Worm (Caenorhabditis elegans) whole organism, midembryonic: ENCODE results near the gene skpo-2.

ENCODE experiments used
- T22C8.4 ChIP-seq: fragments of 200-800 bp; sonication (Bioruptor generic); IDR thresholded peaks from 2 replicates; pipeline ENCODE4 v1.3.6; 2022; ENCODE audit warnings: missing genetic modification characterization, missing compliant biosample characterization
- cog-1 ChIP-seq: sonication (generic microtip); optimal IDR thresholded peaks from 2 replicates; lab custom pipeline; 2016; ENCODE audit warnings: missing genetic modification characterization, missing compliant biosample characterization
- flt-1 ChIP-seq: fragments of 200-800 bp; sonication (Bioruptor generic); IDR thresholded peaks from 2 replicates; pipeline ENCODE4 v1.3.6; 2022; ENCODE audit warnings: missing genetic modification characterization, missing compliant biosample characterization
- klf-2 ChIP-seq: fragments of 200-800 bp; sonication (Bioruptor generic); conservative IDR thresholded peaks from 2 replicates; pipeline ENCODE4 v1.3.6; 2022; ENCODE audit warnings: missing genetic modification reagents, missing genetic modification characterization, missing compliant biosample characterization
- med-1 ChIP-seq: sonication (generic microtip); optimal IDR thresholded peaks from 2 replicates; lab custom pipeline; 2017; ENCODE audit warnings: missing genetic modification characterization, mild to moderate bottlenecking, missing compliant biosample characterization, antibody characterized with exemption, missing genetic modification reagents; ENCODE audit not compliant: insufficient read depth
- ref-1 ChIP-seq: fragments of 200-800 bp; sonication (Bioruptor generic); conservative IDR thresholded peaks from 2 replicates; pipeline ENCODE4 v1.3.6; 2022; ENCODE audit warnings: missing genetic modification reagents, missing genetic modification characterization, missing compliant biosample characterization
- tab-1 ChIP-seq: fragments of 200-800 bp; sonication (Bioruptor generic); IDR thresholded peaks from 2 replicates; pipeline ENCODE4 v1.3.6; 2022; ENCODE audit warnings: missing genetic modification characterization, missing compliant biosample characterization
- ztf-23 ChIP-seq: fragments of 200-800 bp; sonication (Bioruptor generic); IDR thresholded peaks from 2 replicates; pipeline ENCODE4 v1.3.6; 2022; ENCODE audit warnings: missing genetic modification reagents, missing genetic modification characterization, missing compliant biosample characterization
- ztf-29 ChIP-seq: fragments of 200-800 bp; sonication (Bioruptor generic); IDR thresholded peaks from 2 replicates; pipeline ENCODE4 v1.3.6; 2022; ENCODE audit warnings: missing genetic modification reagents, missing genetic modification characterization, missing compliant biosample characterization

The skpo-2 gene

ce11 chrII:3447906-3448305 lies 11.6 kb upstream of the skpo-2 start, which contains the start of gene C16C8.21:
Gene C16C8.21, plus strand, starts transcription at chrII:3448206.
- no peak for TF ChIP-seq flt-1 (GFP tag; lab: Robert Waterston, UW)
- no peak for TF ChIP-seq cog-1 (tag; lab: Kevin White, UChicago)
- no peak for TF ChIP-seq ztf-29 (GFP tag; lab: Robert Waterston, UW)
- no peak for TF ChIP-seq ztf-23 (GFP tag; lab: Robert Waterston, UW)

ce11 chrII:3446647-3447046 lies 10.3 kb upstream of the skpo-2 start, which contains the start of the genes C16C8.20 and gldi-6:
Gene C16C8.20, plus strand, starts transcription at chrII:3446947.
Gene gldi-6, plus strand, starts transcription at chrII:3446947.
- TF ChIP-seq ztf-23 (GFP tag; lab: Robert Waterston, UW): no peak
- TF ChIP-seq T22C8.4: no peak
- no peak for TF ChIP-seq med-1 (GFP tag; lab: Kevin White, UChicago)
- TF ChIP-seq cog-1 (tag; lab: Kevin White, UChicago): no peak
- no peak for TF ChIP-seq tab-1 (GFP tag; lab: Robert Waterston, UW)
- TF ChIP-seq flt-1 (GFP tag; lab: Robert Waterston, UW): no peak
- no peak for TF ChIP-seq klf-2 (GFP tag; lab: Robert Waterston, UW)
- TF ChIP-seq ref-1: no peak
- TF ChIP-seq ztf-29 (GFP tag; lab: Robert Waterston, UW): no peak

ce11 chrII:3445285-3445806 lies 9.0 kb upstream of the skpo-2 start, which contains the start of the genes C16C8.5 and C16C8.16:
Gene C16C8.5, minus strand, starts transcription at chrII:3445385.
Gene C16C8.16, plus strand, starts transcription at chrII:3445756.
- no peak for TF ChIP-seq tab-1 (GFP tag; lab: Robert Waterston, UW)
- TF ChIP-seq ref-1: no peak
- no peak for TF ChIP-seq ztf-29 (GFP tag; lab: Robert Waterston, UW)
- TF ChIP-seq klf-2 (GFP tag; lab: Robert Waterston, UW): no peak
- no peak for TF ChIP-seq flt-1 (GFP tag; lab: Robert Waterston, UW)
- no peak for TF ChIP-seq ztf-23 (GFP tag; lab: Robert Waterston, UW)
- no peak for TF ChIP-seq T22C8.4
- no peak for TF ChIP-seq cog-1 (tag; lab: Kevin White, UChicago)
- no peak for TF ChIP-seq med-1 (GFP tag; lab: Kevin White, UChicago)

- TF ChIP-seq tab-1 (GFP tag; lab: Robert Waterston, UW) (no peak), ref-1 (no peak), flt-1 (GFP tag; lab: Robert Waterston, UW) (no peak), T22C8.4 (no peak), klf-2 (GFP tag; lab: Robert Waterston, UW) (no peak)
These were observed 8.0 kb upstream of the skpo-2 start, which contains the start of gene C16C8.4 for ce11 chrII:3444280-3444679. Gene C16C8.4, minus strand, starts transcription at chrII:3444380.

- TF ChIP-seq cog-1 (tag; lab: Kevin White, UChicago): no peak
- no peak for TF ChIP-seq T22C8.4
- TF ChIP-seq ztf-29 (GFP tag; lab: Robert Waterston, UW): no peak
- TF ChIP-seq med-1 (GFP tag; lab: Kevin White, UChicago): no peak
- no peak for TF ChIP-seq klf-2 (GFP tag; lab: Robert Waterston, UW)
- TF ChIP-seq ztf-23 (GFP tag; lab: Robert Waterston, UW): no peak
- TF ChIP-seq flt-1 (GFP tag; lab: Robert Waterston, UW): no peak
- TF ChIP-seq tab-1 (GFP tag; lab: Robert Waterston, UW): no peak
These were observed 6.8 kb upstream of the skpo-2 start, which contains the start of gene C16C8.22 for ce11 chrII:3443154-3443553. Gene C16C8.22, minus strand, starts transcription at chrII:3443254.

- TF ChIP-seq T22C8.4: no peak
- no peak for TF ChIP-seq flt-1 (GFP tag; lab: Robert Waterston, UW)
- TF ChIP-seq med-1 (GFP tag; lab: Kevin White, UChicago): no peak
- no peak for TF ChIP-seq ztf-23 (GFP tag; lab: Robert Waterston, UW)
- TF ChIP-seq tab-1 (GFP tag; lab: Robert Waterston, UW): no peak
- TF ChIP-seq cog-1 (tag; lab: Kevin White, UChicago): no peak
- TF ChIP-seq ztf-29 (GFP tag; lab: Robert Waterston, UW): no peak
- TF ChIP-seq klf-2 (GFP tag; lab: Robert Waterston, UW): no peak
- TF ChIP-seq ref-1: no peak
These were observed 5.1 kb upstream of the skpo-2 start, which contains the start of gene C16C8.27 for ce11 chrII:3441377-3441776. Gene C16C8.27, plus strand, starts transcription at chrII:3441677.

ce11 chrII:3440641-3440926 lies 4.3 kb upstream of the skpo-2 start, which contains the start of gene C16C8.17:
Gene C16C8.17, plus strand, starts transcription at chrII:3440827.
- no peak for TF ChIP-seq cog-1 (tag; lab: Kevin White, UChicago)
- no peak for TF ChIP-seq T22C8.4
- no peak for TF ChIP-seq ztf-29 (GFP tag; lab: Robert Waterston, UW)
- TF ChIP-seq klf-2 (GFP tag; lab: Robert Waterston, UW): no peak
- TF ChIP-seq flt-1 (GFP tag; lab: Robert Waterston, UW): no peak
- TF ChIP-seq med-1 (GFP tag; lab: Kevin White, UChicago): no peak
- no peak for TF ChIP-seq tab-1 (GFP tag; lab: Robert Waterston, UW)
- no peak for TF ChIP-seq ref-1
- TF ChIP-seq ztf-23 (GFP tag; lab: Robert Waterston, UW): no peak

- no peak for TF ChIP-seq med-1 (GFP tag; lab: Kevin White, UChicago)
- TF ChIP-seq ref-1: no peak
These were observed 3.7 kb upstream of the skpo-2 start for ce11 chrII:3439842-3440640.

ce11 chrII:3439244-3439698 lies 3.0 kb upstream of the skpo-2 start:
- peak; percentile 72 for TF ChIP-seq ztf-23 (GFP tag; lab: Robert Waterston, UW)
- TF ChIP-seq med-1 (GFP tag; lab: Kevin White, UChicago): no peak
- peak; percentile 14 for TF ChIP-seq cog-1 (tag; lab: Kevin White, UChicago)
- TF ChIP-seq ztf-29 (GFP tag; lab: Robert Waterston, UW): 0 out of 2 replicates have a peak, but pooled peaks have one; percentile 35
- peak; percentile 85 for TF ChIP-seq flt-1 (GFP tag; lab: Robert Waterston, UW)
- peak; percentile 62; the same call in 1 of the 2 replicates for TF ChIP-seq T22C8.4
- peak; percentile 84 for TF ChIP-seq tab-1 (GFP tag; lab: Robert Waterston, UW)
- TF ChIP-seq ref-1: peak; percentile 46; the same call in 1 of the 2 replicates
- no peak for TF ChIP-seq klf-2 (GFP tag; lab: Robert Waterston, UW)
